Fruit fly (Drosophila melanogaster) whole organism, prepupa: ENCODE measurements around the gene GstD8.

Source experiments
- Blimp-1 ChIP-seq: fragments of 200-800 bp; sonication (Bioruptor generic); optimal IDR thresholded peaks from 3 replicates; lab custom pipeline; 2017; ENCODE audit warnings: missing biosample characterization, missing genetic modification characterization, mild to moderate bottlenecking, moderate library complexity, missing genetic modification reagents
- CG11294 ChIP-seq: fragments of 200-800 bp; sonication (Bioruptor generic); IDR thresholded peaks from 2 replicates; pipeline ENCODE4 v1.3.6; 2022; ENCODE audit warnings: missing biosample characterization, missing genetic modification characterization
- CG11762 ChIP-seq: fragments of 200-800 bp; sonication (Bioruptor generic); optimal IDR thresholded peaks from 3 replicates; lab custom pipeline; 2016; ENCODE audit warnings: missing biosample characterization, missing genetic modification characterization; ENCODE audit not compliant: insufficient read depth
- Eip93F ChIP-seq: fragments of 200-800 bp; sonication (Bioruptor generic); optimal IDR thresholded peaks from 2 replicates; lab custom pipeline; 2016; ENCODE audit warnings: missing biosample characterization, mild to moderate bottlenecking, missing genetic modification characterization
- Sox15 ChIP-seq: fragments of 200-800 bp; sonication (Bioruptor generic); optimal IDR thresholded peaks from 3 replicates; lab custom pipeline; 2016; ENCODE audit warnings: missing biosample characterization, missing genetic modification characterization
- pdm3 ChIP-seq: fragments of 200-800 bp; sonication (Bioruptor generic); optimal IDR thresholded peaks from 3 replicates; lab custom pipeline; 2016; ENCODE audit warnings: missing biosample characterization, missing genetic modification characterization
- topi ChIP-seq: fragments of 200-800 bp; sonication (Bioruptor generic); optimal IDR thresholded peaks from 3 replicates; lab custom pipeline; 2016; ENCODE audit warnings: missing biosample characterization, missing genetic modification characterization

DNA sequence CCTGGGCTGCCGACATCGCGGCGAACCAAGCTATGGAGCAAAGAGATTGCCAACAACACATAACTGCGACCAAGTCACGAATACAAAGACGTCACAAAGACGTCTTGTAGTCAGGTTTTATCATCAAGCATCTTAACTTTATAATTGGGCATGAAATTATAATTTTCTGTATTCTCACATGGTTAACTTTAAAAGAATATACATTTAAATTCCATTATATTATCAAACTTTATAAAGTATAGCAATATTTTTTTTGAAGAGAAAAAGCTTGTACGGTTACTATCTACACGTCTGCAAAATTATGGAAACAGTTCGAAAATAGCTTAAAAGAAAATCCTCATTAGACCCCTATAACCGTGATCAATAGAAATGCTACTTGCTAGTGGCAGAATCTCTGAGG is 27.8 kb upstream of the GstD8 start, which contains the start of gene CG10041:
- TF ChIP-seq CG11762 (GFP tag; lab: Kevin White, UChicago) (no peak), Blimp-1 (GFP tag; lab: Kevin White, UChicago) (no peak), CG11294 (GFP tag; lab: Robert Waterston, UW) (no peak), Eip93F (no peak), pdm3 (no peak), Sox15 (no peak), topi (no peak)
